ENCODE assay signal across 5 worm cellular contexts in the genomic region with DNA sequence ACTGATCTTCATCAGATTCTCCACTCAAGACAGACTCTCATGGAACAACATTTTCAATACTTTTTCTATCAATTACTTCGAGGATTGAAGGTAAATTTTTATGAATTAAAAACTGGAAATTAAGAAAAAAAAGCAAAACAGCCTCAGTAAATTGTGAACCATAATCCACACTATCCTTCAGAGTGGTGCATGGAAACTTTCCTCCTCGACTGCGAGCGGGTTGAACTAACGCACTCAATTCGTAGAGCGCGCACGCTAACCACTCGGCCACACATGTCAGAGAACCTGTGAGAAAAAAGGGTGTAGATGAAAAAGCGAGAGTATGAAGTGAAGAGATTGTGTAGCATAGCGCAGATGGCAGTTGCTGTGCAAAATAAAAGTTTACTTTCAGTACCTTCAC.
TF ChIP-seq lines count a peak whose summit lies in the region.

No protein-coding gene starts in this region.

TF ChIP-seq in whole organism, L1 larva, 84 proteins besides CTCF, POLR2A, EP300 and RAD21 (continues in another document):
- TF ChIP-seq fos-1 (tag; optimal IDR thresholded peaks at IDR 0.05; lab: Kevin White, UChicago) (peak; percentile 76), F16B12.6 (tag; optimal IDR thresholded peaks at IDR 0.05; lab: Kevin White, UChicago) (peak; percentile 31), jun-1 (tag; optimal IDR thresholded peaks at IDR 0.05; lab: Kevin White, UChicago) (peak; percentile 38), sox-4 (tag; optimal IDR thresholded peaks at IDR 0.05; lab: Kevin White, UChicago) (peak; percentile 8), snpc-4 (tag; optimal IDR thresholded peaks at IDR 0.05; lab: Kevin White, UChicago) (peak; percentile 37), nhr-71 (tag; optimal IDR thresholded peaks at IDR 0.05; lab: Kevin White, UChicago) (peak; percentile 73), nhr-84 (tag; optimal IDR thresholded peaks at IDR 0.05; lab: Kevin White, UChicago) (no peak), lin-14 (GFP tag; optimal IDR thresholded peaks at IDR 0.05; lab: Kevin White, UChicago) (peak; percentile 60), nhr-90 (tag; optimal IDR thresholded peaks at IDR 0.05; lab: Kevin White, UChicago; ENCODE audit: poor library complexity) (peak; percentile 78), zip-4 (GFP tag; optimal IDR thresholded peaks at IDR 0.05; lab: Kevin White, UChicago) (no peak), nhr-19 (GFP tag; conservative IDR thresholded peaks at IDR 0.05; lab: Robert Waterston, UW) (peak; percentile 68), nhr-76 (tag; optimal IDR thresholded peaks at IDR 0.05; lab: Kevin White, UChicago) (no peak), ceh-82 (tag; optimal IDR thresholded peaks at IDR 0.05; lab: Kevin White, UChicago) (peak; percentile 43 to 78 (median 52)), ztf-11 (tag; optimal IDR thresholded peaks at IDR 0.05; lab: Kevin White, UChicago) (peak in 1 of 2 experiments; percentile 32), ztf-4 (tag; optimal IDR thresholded peaks at IDR 0.05; lab: Kevin White, UChicago) (no peak), ceh-8 (GFP tag; optimal IDR thresholded peaks at IDR 0.05; lab: Kevin White, UChicago) (no peak), xbp-1 (tag; optimal IDR thresholded peaks at IDR 0.05; lab: Kevin White, UChicago) (peak; percentile 58)

TF ChIP-seq in whole organism, L3 larva, 47 proteins besides CTCF, POLR2A, EP300 and RAD21 (continues in another document):
- TF ChIP-seq ceh-82 (tag; optimal IDR thresholded peaks at IDR 0.05; lab: Kevin White, UChicago), result no peak
- TF ChIP-seq fos-1 (tag; optimal IDR thresholded peaks at IDR 0.05; lab: Kevin White, UChicago), result no peak
- peak; percentile 78 for TF ChIP-seq lsy-12 (tag; optimal IDR thresholded peaks at IDR 0.05; lab: Kevin White, UChicago)
- TF ChIP-seq zag-1 (tag; optimal IDR thresholded peaks at IDR 0.05; lab: Kevin White, UChicago), result peak; percentile 4
- peak; percentile 20 for TF ChIP-seq ama-1 (optimal IDR thresholded peaks at IDR 0.05; lab: Kevin White, UChicago)
- TF ChIP-seq lin-39 (tag; optimal IDR thresholded peaks at IDR 0.05; lab: Kevin White, UChicago), result peak; percentile 41
- TF ChIP-seq elt-2 (tag; optimal IDR thresholded peaks at IDR 0.05; lab: Kevin White, UChicago), result peak; percentile 80
- peak; percentile 68 for TF ChIP-seq aly-2 (tag; optimal IDR thresholded peaks at IDR 0.05; lab: Kevin White, UChicago)
- no peak for TF ChIP-seq nhr-67 (tag; optimal IDR thresholded peaks at IDR 0.05; lab: Kevin White, UChicago)
- no peak for TF ChIP-seq ceh-9 (tag; optimal IDR thresholded peaks at IDR 0.05; lab: Kevin White, UChicago)
- no peak for TF ChIP-seq ztf-11 (tag; optimal IDR thresholded peaks at IDR 0.05; lab: Kevin White, UChicago)
- peak; percentile 21 for TF ChIP-seq snpc-4 (tag; optimal IDR thresholded peaks at IDR 0.05; lab: Kevin White, UChicago)
- TF ChIP-seq nhr-43 (tag; optimal IDR thresholded peaks at IDR 0.05; lab: Kevin White, UChicago; ENCODE audit: poor library complexity, severe bottlenecking), result peak; percentile 87
- peak; percentile 78 for TF ChIP-seq nfya-1 (tag; optimal IDR thresholded peaks at IDR 0.05; lab: Kevin White, UChicago; ENCODE audit: insufficient read depth)
- peak; percentile 78 for TF ChIP-seq pha-4 (tag; optimal IDR thresholded peaks at IDR 0.05; lab: Kevin White, UChicago)
- TF ChIP-seq nhr-77 (tag; optimal IDR thresholded peaks at IDR 0.05; lab: Kevin White, UChicago), result peak; percentile 34
- TF ChIP-seq pqm-1 (tag; optimal IDR thresholded peaks at IDR 0.05; lab: Kevin White, UChicago), result no peak
- TF ChIP-seq nhr-23 (tag; optimal IDR thresholded peaks at IDR 0.05; lab: Kevin White, UChicago), result peak; percentile 69

TF ChIP-seq in whole organism, early embryonic, 17 proteins besides CTCF, POLR2A, EP300 and RAD21:
- peak; percentile 98 for TF ChIP-seq pes-1 (GFP tag; IDR thresholded peaks at IDR 0.05; lab: Robert Waterston, UW)
- peak; percentile 98 for TF ChIP-seq tbx-11 (GFP tag; IDR thresholded peaks at IDR 0.05; lab: Robert Waterston, UW)
- peak; percentile 99 for TF ChIP-seq aly-1 (tag; optimal IDR thresholded peaks at IDR 0.05; lab: Kevin White, UChicago)
- TF ChIP-seq ceh-36 (tag; optimal IDR thresholded peaks at IDR 0.05; lab: Kevin White, UChicago), result peak; percentile 97
- TF ChIP-seq hnd-1 (tag; optimal IDR thresholded peaks at IDR 0.05; lab: Kevin White, UChicago), result peak; percentile 92
- peak; percentile 95 for TF ChIP-seq ets-7 (tag; optimal IDR thresholded peaks at IDR 0.05; lab: Kevin White, UChicago)
- peak; percentile 99 for TF ChIP-seq hmg-4 (GFP tag; optimal IDR thresholded peaks at IDR 0.05; lab: Kevin White, UChicago)
- peak; percentile 98 for TF ChIP-seq ceh-13 (GFP tag; optimal IDR thresholded peaks at IDR 0.05; lab: Kevin White, UChicago)
- TF ChIP-seq hmbx-1 (tag; optimal IDR thresholded peaks at IDR 0.05; lab: Kevin White, UChicago), result peak; percentile 89
- TF ChIP-seq tra-4 (tag; optimal IDR thresholded peaks at IDR 0.05; lab: Kevin White, UChicago), result peak; percentile 82
- TF ChIP-seq B0310.2 (tag; optimal IDR thresholded peaks at IDR 0.05; lab: Kevin White, UChicago), result peak; percentile 98
- peak; percentile 97 for TF ChIP-seq sea-1 (GFP tag; conservative IDR thresholded peaks at IDR 0.05; lab: Robert Waterston, UW)
- TF ChIP-seq flt-1 (GFP tag; IDR thresholded peaks at IDR 0.05; lab: Robert Waterston, UW), result no peak; the same call in none of the 2 replicates
- peak; percentile 96 for TF ChIP-seq tbx-37 (GFP tag; conservative IDR thresholded peaks at IDR 0.05; lab: Robert Waterston, UW)
- peak; percentile 97 for TF ChIP-seq F13C5.2 (tag; optimal IDR thresholded peaks at IDR 0.05; lab: Kevin White, UChicago)
- peak; percentile 99 for TF ChIP-seq scrt-1 (GFP tag; IDR thresholded peaks at IDR 0.05; lab: Robert Waterston, UW)
- TF ChIP-seq ama-1 (optimal IDR thresholded peaks at IDR 0.05; lab: Kevin White, UChicago), result no peak

TF ChIP-seq in whole organism, midembryonic, 9 proteins besides CTCF, POLR2A, EP300 and RAD21:
- TF ChIP-seq klf-2 (GFP tag; conservative IDR thresholded peaks at IDR 0.05; lab: Robert Waterston, UW) (peak; percentile 95), flt-1 (GFP tag; IDR thresholded peaks at IDR 0.05; lab: Robert Waterston, UW) (peak; percentile 99), ztf-23 (GFP tag; IDR thresholded peaks at IDR 0.05; lab: Robert Waterston, UW) (peak; percentile 96), tab-1 (GFP tag; IDR thresholded peaks at IDR 0.05; lab: Robert Waterston, UW) (peak; percentile 98), med-1 (GFP tag; optimal IDR thresholded peaks at IDR 0.05; lab: Kevin White, UChicago; ENCODE audit: insufficient read depth) (peak; percentile 90), cog-1 (tag; optimal IDR thresholded peaks at IDR 0.05; lab: Kevin White, UChicago) (peak; percentile 91), T22C8.4 (GFP tag; IDR thresholded peaks at IDR 0.05; lab: Robert Waterston, UW) (peak; percentile 94), ztf-29 (GFP tag; IDR thresholded peaks at IDR 0.05; lab: Robert Waterston, UW) (peak; percentile 98), ref-1 (GFP tag; conservative IDR thresholded peaks at IDR 0.05; lab: Robert Waterston, UW) (peak; percentile 97)

TF ChIP-seq in whole organism, young adult, 124 proteins besides CTCF, POLR2A, EP300 and RAD21 (continues in another document):
- TF ChIP-seq ztf-18 (tag; optimal IDR thresholded peaks at IDR 0.05; lab: Kevin White, UChicago) (peak; percentile 81), ztf-22 (GFP tag; optimal IDR thresholded peaks at IDR 0.05; lab: Kevin White, UChicago) (no peak), B0261.1 (tag; optimal IDR thresholded peaks at IDR 0.05; lab: Kevin White, UChicago) (peak; percentile 97), attf-6 (GFP tag; IDR thresholded peaks at IDR 0.05; lab: Robert Waterston, UW) (peak; percentile 71), nfya-1 (tag; optimal IDR thresholded peaks at IDR 0.05; lab: Kevin White, UChicago; ENCODE audit: borderline replicate concordance, insufficient read depth) (no peak), dpff-1 (tag; optimal IDR thresholded peaks at IDR 0.05; lab: Kevin White, UChicago) (peak; percentile 28), F10E7.11 (tag; optimal IDR thresholded peaks at IDR 0.05; lab: Kevin White, UChicago) (peak; percentile 79), K11D2.4 (GFP tag; IDR thresholded peaks at IDR 0.05; lab: Robert Waterston, UW) (peak; percentile 62), nhr-179 (tag; optimal IDR thresholded peaks at IDR 0.05; lab: Kevin White, UChicago) (peak; percentile 75), F49E8.2 (tag; optimal IDR thresholded peaks at IDR 0.05; lab: Kevin White, UChicago; ENCODE audit: insufficient read depth) (peak; percentile 64), bed-2 (GFP tag; IDR thresholded peaks at IDR 0.05; lab: Robert Waterston, UW) (no peak), hmg-1.2 (GFP tag; IDR thresholded peaks at IDR 0.05; lab: Robert Waterston, UW) (peak; percentile 85), pha-4 (tag; optimal IDR thresholded peaks at IDR 0.05; lab: Kevin White, UChicago) (no peak), lir-1 (GFP tag; conservative IDR thresholded peaks at IDR 0.05; lab: Robert Waterston, UW) (peak; percentile 61; the same call in 1 of the 2 replicates), snpc-4 (GFP tag; optimal IDR thresholded peaks at IDR 0.05; lab: Kevin White, UChicago) (peak; percentile 80), snpc-4 (tag; optimal IDR thresholded peaks at IDR 0.05; lab: Kevin White, UChicago) (peak; percentile 26 to 87 (median 74)), sdz-38 (tag; optimal IDR thresholded peaks at IDR 0.05; lab: Kevin White, UChicago) (no peak), Y67H2A.10 (GFP tag; conservative IDR thresholded peaks at IDR 0.05; lab: Robert Waterston, UW) (0 out of 2 replicates have a peak, but pooled peaks have one; percentile 8), rec-8 (tag; optimal IDR thresholded peaks at IDR 0.05; lab: Kevin White, UChicago) (peak; percentile 91 to 94), madf-6 (GFP tag; IDR thresholded peaks at IDR 0.05; lab: Robert Waterston, UW) (peak; percentile 75), ekl-4 (GFP tag; IDR thresholded peaks at IDR 0.05; lab: Robert Waterston, UW) (peak; percentile 89), mxl-1 (tag; optimal IDR thresholded peaks at IDR 0.05; lab: Kevin White, UChicago) (peak; percentile 95), Y53F4B.3 (GFP tag; IDR thresholded peaks at IDR 0.05; lab: Robert Waterston, UW) (no peak), mcd-1 (GFP tag; IDR thresholded peaks at IDR 0.05; lab: Robert Waterston, UW) (no peak; the same call in 1 of the 2 replicates), F33H1.4 (GFP tag; IDR thresholded peaks at IDR 0.05; lab: Robert Waterston, UW) (peak; percentile 46), gei-17 (GFP tag; optimal IDR thresholded peaks at IDR 0.05; lab: Kevin White, UChicago) (peak; percentile 18), sea-2 (GFP tag; IDR thresholded peaks at IDR 0.05; lab: Robert Waterston, UW) (no peak), lin-35 (GFP tag; optimal IDR thresholded peaks at IDR 0.05; lab: Kevin White, UChicago) (no peak), F37B4.10 (GFP tag; IDR thresholded peaks at IDR 0.05; lab: Robert Waterston, UW) (no peak), lsy-27 (tag; optimal IDR thresholded peaks at IDR 0.05; lab: Kevin White, UChicago; ENCODE audit: borderline replicate concordance, insufficient read depth) (peak; percentile 60), egrh-3 (GFP tag; IDR thresholded peaks at IDR 0.05; lab: Robert Waterston, UW) (peak; percentile 56)

Comparison
In these comparisons a context has a peak if more than half of its experiments do, and no peak if none do; other contexts are left out.
1. Of the 8 proteins assayed by ChIP-seq in both whole organism, young adult and whole organism, L1 larva: peak only in whole organism, young adult: none; only in whole organism, L1 larva: efl-1 and lin-35; in both: ama-1, dpl-1, nhr-90, snpc-4 and unc-130; in neither: 1.